Worm (Caenorhabditis elegans): ENCODE results near the gene clec-264.

DNA sequence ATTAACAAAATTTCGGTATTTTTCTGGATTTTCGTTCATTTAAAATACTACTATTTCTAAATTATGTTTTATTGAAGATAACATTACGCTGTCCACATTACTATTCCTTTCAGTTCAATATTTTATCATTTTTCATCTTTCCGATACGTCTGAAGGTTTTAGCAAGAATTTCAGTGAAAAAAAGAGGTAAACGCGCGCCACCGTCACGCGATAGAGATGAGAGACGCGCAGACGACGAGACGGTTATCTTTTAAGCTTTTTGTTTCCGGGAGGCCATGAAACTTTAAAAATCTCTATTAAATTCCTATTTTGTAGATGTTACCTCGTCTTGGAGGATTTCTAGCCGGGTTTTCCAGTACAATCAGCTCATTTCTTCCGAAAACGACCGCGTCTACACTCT, 12.7 kb downstream of the clec-264 start, which contains the start of gene mrps-12:
- TF ChIP-seq nfya-2 (GFP tag; IDR thresholded peaks at IDR 0.05): no peak
- TF ChIP-seq ets-4 (GFP tag; optimal IDR thresholded peaks at IDR 0.05): no peak
- TF ChIP-seq nfyb-1 (GFP tag; IDR thresholded peaks at IDR 0.05): no peak
- no peak for TF ChIP-seq bed-2 (GFP tag; IDR thresholded peaks at IDR 0.05)
- no peak for TF ChIP-seq unc-62 (GFP tag; optimal IDR thresholded peaks at IDR 0.05)
- TF ChIP-seq F49E8.2 (tag; optimal IDR thresholded peaks at IDR 0.05; ENCODE audit: insufficient read depth): no peak
- TF ChIP-seq attf-3 (GFP tag; conservative IDR thresholded peaks at IDR 0.05): no peak
- no peak for TF ChIP-seq mes-4 (tag; optimal IDR thresholded peaks at IDR 0.05)
